Worm (Caenorhabditis elegans): ENCODE data around the gene metl-1.

DNA sequence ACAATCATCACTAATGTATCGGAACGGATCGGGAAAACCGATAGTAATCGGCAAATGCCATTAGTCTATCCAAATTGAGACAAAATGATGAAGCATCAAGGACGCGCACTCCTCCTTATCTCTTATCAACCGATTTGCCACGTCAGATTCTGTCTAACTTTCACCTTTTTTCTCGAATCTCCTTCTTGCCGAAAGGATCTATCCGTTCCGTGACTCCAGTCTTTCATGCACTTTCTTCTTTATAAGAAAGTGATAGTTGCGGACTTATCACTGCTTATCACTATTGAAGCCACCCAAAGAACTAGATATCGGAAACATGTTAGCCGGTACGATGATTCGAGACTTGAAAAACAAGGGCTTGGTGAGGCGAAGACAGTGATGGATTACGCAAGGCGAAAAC is 28.6 kb upstream of the metl-1 start:
- TF ChIP-seq unc-62 (GFP tag; optimal IDR thresholded peaks at IDR 0.05) = no peak
- no peak for TF ChIP-seq pha-4 (tag; optimal IDR thresholded peaks at IDR 0.05)
- no peak for TF ChIP-seq snpc-4 (tag; optimal IDR thresholded peaks at IDR 0.05)
